Worm (Caenorhabditis elegans) whole organism, early embryonic: ENCODE data around the gene B0496.1.

Experiments used
- B0310.2 ChIP-seq: sonication (generic microtip); optimal IDR thresholded peaks from 2 replicates; lab custom pipeline; 2016; ENCODE audit warnings: mild to moderate bottlenecking, missing genetic modification characterization, missing compliant biosample characterization
- aly-1 ChIP-seq: sonication (generic microtip); optimal IDR thresholded peaks from 2 replicates; lab custom pipeline; 2016; ENCODE audit warnings: missing genetic modification characterization, missing compliant biosample characterization
- ama-1 ChIP-seq: fragments of 150-350 bp; optimal IDR thresholded peaks from 2 replicates; lab custom pipeline; 2014
- ceh-13 ChIP-seq: fragments of 200-800 bp; sonication (Bioruptor generic); optimal IDR thresholded peaks from 2 replicates; lab custom pipeline; 2018; ENCODE audit warnings: mild to moderate bottlenecking, missing genetic modification characterization, missing compliant biosample characterization
- ceh-36 ChIP-seq: sonication (generic microtip); optimal IDR thresholded peaks from 2 replicates; lab custom pipeline; 2016; ENCODE audit warnings: missing genetic modification characterization, inconsistent platforms, missing compliant biosample characterization
- hmbx-1 ChIP-seq: sonication (generic microtip); optimal IDR thresholded peaks from 2 replicates; lab custom pipeline; 2016; ENCODE audit warnings: mild to moderate bottlenecking, missing genetic modification characterization, missing compliant biosample characterization
- hmg-4 ChIP-seq: fragments of 200-800 bp; sonication (Bioruptor generic); optimal IDR thresholded peaks from 2 replicates; lab custom pipeline; 2018; ENCODE audit warnings: mild to moderate bottlenecking, missing genetic modification characterization, missing compliant biosample characterization
- scrt-1 ChIP-seq: fragments of 200-800 bp; sonication (Bioruptor generic); IDR thresholded peaks from 2 replicates; pipeline ENCODE4 v1.3.6; 2022; ENCODE audit warnings: missing genetic modification characterization, missing compliant biosample characterization
- tbx-11 ChIP-seq: fragments of 200-800 bp; sonication (Bioruptor generic); IDR thresholded peaks from 2 replicates; pipeline ENCODE4 v1.3.6; 2022; ENCODE audit warnings: missing genetic modification characterization, missing compliant biosample characterization
- tbx-37 ChIP-seq: fragments of 200-800 bp; sonication (Bioruptor generic); conservative IDR thresholded peaks from 2 replicates; pipeline ENCODE4 v1.3.6; 2022; ENCODE audit warnings: missing genetic modification reagents, missing genetic modification characterization, missing compliant biosample characterization
- tra-4 ChIP-seq: sonication (generic microtip); optimal IDR thresholded peaks from 2 replicates; lab custom pipeline; 2017; ENCODE audit warnings: missing genetic modification characterization, missing compliant biosample characterization

ce11 chrIV:7404934-7405632 is 41.0 kb upstream of the B0496.1 start, which contains the start of the genes C48A7.16 and egl-19:
- TF ChIP-seq ama-1 (lab: Kevin White, UChicago) (no peak), tbx-11 (GFP tag; lab: Robert Waterston, UW) (no peak), hmg-4 (GFP tag; lab: Kevin White, UChicago) (no peak), tbx-37 (no peak), B0310.2 (tag; lab: Kevin White, UChicago) (no peak), tra-4 (tag; lab: Kevin White, UChicago) (no peak), aly-1 (tag; lab: Kevin White, UChicago) (no peak), ceh-13 (no peak), scrt-1 (GFP tag; lab: Robert Waterston, UW) (no peak), ceh-36 (tag; lab: Kevin White, UChicago) (no peak), hmbx-1 (no peak)
